Worm (Caenorhabditis elegans) whole organism, L2 larva: ENCODE results near the gene F31B9.4.
A peak's percentile ranks its signal among the peaks of the same experiment; 100 is the strongest.

ENCODE experiments used
- R02D3.7 ChIP-seq: fragments of 150-350 bp; optimal IDR thresholded peaks from 2 replicates; lab custom pipeline; 2014; ENCODE audit warnings: missing biosample characterization, missing genetic modification characterization
- Y55F3AM.14 ChIP-seq: fragments of 200-800 bp; sonication (Bioruptor generic); optimal IDR thresholded peaks from 2 replicates; lab custom pipeline; 2018; ENCODE audit warnings: mild to moderate bottlenecking, missing genetic modification characterization, missing compliant biosample characterization
- aly-2 ChIP-seq: fragments of 150-350 bp; optimal IDR thresholded peaks from 2 replicates; lab custom pipeline; 2014; ENCODE audit warnings: missing biosample characterization, missing genetic modification characterization
- ama-1 ChIP-seq: fragments of 150-350 bp; optimal IDR thresholded peaks from 2 replicates; lab custom pipeline; 2018; ENCODE audit warnings: inconsistent platforms
- blmp-1 ChIP-seq: sonication (generic microtip); optimal IDR thresholded peaks from 2 replicates; lab custom pipeline; 2017; ENCODE audit warnings: missing genetic modification characterization, mild to moderate bottlenecking, missing compliant biosample characterization, antibody characterized with exemption, moderate library complexity; ENCODE audit not compliant: insufficient read depth
- ceh-16 ChIP-seq: fragments of 150-350 bp; optimal IDR thresholded peaks from 2 replicates; lab custom pipeline; 2014; ENCODE audit warnings: missing biosample characterization, missing genetic modification characterization
- dmd-4 ChIP-seq: sonication (generic microtip); optimal IDR thresholded peaks from 2 replicates; lab custom pipeline; 2017; ENCODE audit warnings: missing biosample characterization, missing genetic modification characterization
- egl-27 ChIP-seq: sonication (generic microtip); optimal IDR thresholded peaks from 3 replicates; lab custom pipeline; 2017; ENCODE audit warnings: missing biosample characterization, missing genetic modification reagents, missing genetic modification characterization
- elt-1 ChIP-seq: fragments of 150-350 bp; optimal IDR thresholded peaks from 2 replicates; lab custom pipeline; 2014; ENCODE audit warnings: missing biosample characterization, missing genetic modification characterization
- elt-3 ChIP-seq: sonication (generic microtip); optimal IDR thresholded peaks from 2 replicates; lab custom pipeline; 2017; ENCODE audit warnings: missing biosample characterization, missing genetic modification characterization
- fos-1 ChIP-seq: fragments of 150-350 bp; optimal IDR thresholded peaks from 2 replicates; lab custom pipeline; 2014; ENCODE audit warnings: missing biosample characterization, missing genetic modification characterization
- gmeb-1 ChIP-seq: fragments of 150-350 bp; optimal IDR thresholded peaks from 2 replicates; lab custom pipeline; 2014; ENCODE audit warnings: missing biosample characterization, missing genetic modification characterization
- lin-13 ChIP-seq: fragments of 150-350 bp; optimal IDR thresholded peaks from 2 replicates; lab custom pipeline; 2014; ENCODE audit warnings: missing biosample characterization, missing genetic modification reagents, missing genetic modification characterization
- lsy-2 ChIP-seq, 2 experiments: fragments of 150-350 bp in 1 of 2; sonication (generic microtip) in 1 of 2; optimal IDR thresholded peaks; 2 replicates each; lab custom pipeline; 2014 to 2017; ENCODE audit warnings: missing biosample characterization in 2 of 2, missing genetic modification characterization in 2 of 2
- mab-5 ChIP-seq: fragments of 150-350 bp; optimal IDR thresholded peaks from 2 replicates; lab custom pipeline; 2014; ENCODE audit warnings: missing biosample characterization, missing genetic modification characterization
- mbf-1 ChIP-seq: sonication (generic microtip); optimal IDR thresholded peaks from 2 replicates; lab custom pipeline; 2017; ENCODE audit warnings: missing biosample characterization, missing genetic modification characterization
- nhr-11 ChIP-seq: fragments of 150-350 bp; optimal IDR thresholded peaks from 2 replicates; lab custom pipeline; 2014; ENCODE audit warnings: missing biosample characterization, missing genetic modification characterization
- nhr-12 ChIP-seq: fragments of 150-350 bp; optimal IDR thresholded peaks from 2 replicates; lab custom pipeline; 2014; ENCODE audit warnings: missing biosample characterization, missing genetic modification characterization
- nhr-21 ChIP-seq: fragments of 150-350 bp; optimal IDR thresholded peaks from 2 replicates; lab custom pipeline; 2014; ENCODE audit warnings: missing biosample characterization, missing genetic modification characterization
- nhr-237 ChIP-seq: fragments of 150-350 bp; optimal IDR thresholded peaks from 2 replicates; lab custom pipeline; 2014; ENCODE audit warnings: missing biosample characterization, missing genetic modification characterization
- nhr-25 ChIP-seq: fragments of 150-350 bp; sonication (generic microtip); optimal IDR thresholded peaks from 3 replicates; lab custom pipeline; 2014; ENCODE audit warnings: missing biosample characterization, missing genetic modification characterization
- nhr-6 ChIP-seq: fragments of 150-350 bp; optimal IDR thresholded peaks from 2 replicates; lab custom pipeline; 2014; ENCODE audit warnings: missing biosample characterization, missing genetic modification characterization
- sem-4 ChIP-seq: fragments of 150-350 bp; optimal IDR thresholded peaks from 2 replicates; lab custom pipeline; 2014; ENCODE audit warnings: missing biosample characterization, missing genetic modification reagents, missing genetic modification characterization
- skn-1 ChIP-seq: sonication (generic microtip); optimal IDR thresholded peaks from 2 replicates; lab custom pipeline; 2017; ENCODE audit warnings: missing biosample characterization, missing genetic modification characterization
- sma-3 ChIP-seq: sonication (generic microtip); optimal IDR thresholded peaks from 2 replicates; lab custom pipeline; 2016; ENCODE audit warnings: missing genetic modification reagents, missing genetic modification characterization, missing compliant biosample characterization
- sma-9 ChIP-seq, 2 experiments: fragments of 150-350 bp in 1 of 2; sonication (generic microtip) in 1 of 2; optimal IDR thresholded peaks; 2 replicates each; lab custom pipeline; 2014 to 2016; ENCODE audit warnings: missing genetic modification characterization in 2 of 2, mild to moderate bottlenecking in 1 of 2, missing biosample characterization in 1 of 2, missing compliant biosample characterization in 1 of 2, missing genetic modification reagents in 1 of 2, moderate library complexity in 1 of 2
- snpc-4 ChIP-seq: fragments of 150-350 bp; optimal IDR thresholded peaks from 2 replicates; lab custom pipeline; 2014; ENCODE audit warnings: missing biosample characterization, missing genetic modification characterization
- unc-39 ChIP-seq: fragments of 150-350 bp; optimal IDR thresholded peaks from 2 replicates; lab custom pipeline; 2014; ENCODE audit warnings: missing biosample characterization, missing genetic modification characterization
- unc-55 ChIP-seq: fragments of 150-350 bp; sonication (generic microtip); optimal IDR thresholded peaks from 3 replicates; lab custom pipeline; 2014; ENCODE audit warnings: missing biosample characterization, missing genetic modification reagents, missing genetic modification characterization
- unc-62 ChIP-seq: fragments of 150-350 bp; optimal IDR thresholded peaks from 2 replicates; lab custom pipeline; 2014; ENCODE audit warnings: missing biosample characterization, missing genetic modification reagents, missing genetic modification characterization
- zag-1 ChIP-seq: fragments of 150-350 bp; optimal IDR thresholded peaks from 2 replicates; lab custom pipeline; 2014; ENCODE audit warnings: missing biosample characterization, missing genetic modification characterization
- ztf-1 ChIP-seq: fragments of 200-800 bp; sonication (Bioruptor generic); conservative IDR thresholded peaks from 2 replicates; pipeline ENCODE4 v1.3.6; 2022; ENCODE audit warnings: missing genetic modification characterization, missing compliant biosample characterization
- ztf-4 ChIP-seq: fragments of 150-350 bp; optimal IDR thresholded peaks from 2 replicates; lab custom pipeline; 2014; ENCODE audit warnings: missing biosample characterization, missing genetic modification characterization

Gene F31B9.4

DNA sequence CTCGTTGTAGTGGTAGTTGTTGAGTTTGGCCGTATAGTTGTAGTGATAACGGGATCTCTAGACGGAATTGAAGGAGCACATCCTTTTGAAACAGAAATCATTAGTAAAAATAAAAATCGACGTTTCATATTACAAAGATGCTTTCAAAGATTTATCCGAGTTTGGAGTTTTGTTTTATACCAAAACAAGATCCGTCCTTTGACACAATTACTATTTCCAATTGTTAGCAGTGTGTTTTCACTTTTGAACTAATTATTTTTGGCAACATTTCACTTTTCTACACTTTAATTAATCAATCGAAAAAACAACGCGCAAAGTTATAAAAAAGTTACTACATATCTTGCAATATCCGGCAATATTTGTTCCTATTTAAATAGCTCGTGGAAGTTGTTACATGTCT is at the start of gene F31B9.4, which contains the start of gene F31B9.2:
Gene F31B9.4 (minus strand): TSS at position 101 of the 400 bp plus-strand sequence.
Gene F31B9.2 (plus strand): TSS at position 368 of the 400 bp plus-strand sequence.
- TF ChIP-seq elt-1 (tag; lab: Kevin White, UChicago) = no peak
- TF ChIP-seq, all 48 proteins: peak for 0

DNA sequence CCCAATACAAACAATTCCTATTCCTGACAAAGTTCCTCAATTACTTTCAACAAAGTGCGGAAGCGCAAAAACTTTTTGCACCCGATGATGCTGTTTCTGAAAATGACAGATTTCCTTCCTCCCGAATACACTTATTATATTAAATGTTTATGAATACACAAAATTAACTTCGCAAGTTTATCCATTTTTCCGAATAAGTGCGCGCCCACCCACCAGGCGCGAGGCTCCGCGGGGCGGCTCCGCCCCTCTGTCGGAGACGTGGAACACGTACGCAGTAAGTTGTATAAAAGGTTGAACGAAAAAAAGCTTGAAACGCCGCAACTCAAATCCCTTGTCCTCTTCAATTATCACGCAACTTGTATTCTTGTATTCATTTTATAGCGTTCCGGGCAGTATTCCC is 41.9 kb upstream of the F31B9.4 start, which contains the start of gene C09G1.5:
Gene C09G1.5 (plus strand): TSS at position 301 of the 400 bp plus-strand sequence.
- no peak for TF ChIP-seq zag-1 (tag; lab: Kevin White, UChicago)
- no peak for TF ChIP-seq egl-27
- TF ChIP-seq nhr-12 (tag; lab: Kevin White, UChicago) = no peak
- no peak for TF ChIP-seq sma-9 (GFP tag; optimal IDR thresholded peaks at IDR 0.05; lab: Kevin White, UChicago)
- no peak for TF ChIP-seq sma-9 (tag; optimal IDR thresholded peaks at IDR 0.05; lab: Kevin White, UChicago)
- TF ChIP-seq mbf-1 (tag; lab: Kevin White, UChicago) = no peak
- TF ChIP-seq nhr-11 (tag; lab: Kevin White, UChicago) = no peak
- TF ChIP-seq nhr-237 (tag; lab: Kevin White, UChicago) = no peak
- TF ChIP-seq mab-5 (tag; lab: Kevin White, UChicago) = no peak
- no peak for TF ChIP-seq gmeb-1 (tag; lab: Kevin White, UChicago)
- TF ChIP-seq blmp-1 (tag; lab: Kevin White, UChicago) = no peak
- TF ChIP-seq ama-1 = no peak
- no peak for TF ChIP-seq lin-13 (GFP tag; lab: Kevin White, UChicago)
- no peak for TF ChIP-seq ztf-1 (GFP tag; lab: Robert Waterston, UW)
- TF ChIP-seq sma-3 = no peak
- TF ChIP-seq ztf-4 (tag; lab: Kevin White, UChicago) = no peak

DNA sequence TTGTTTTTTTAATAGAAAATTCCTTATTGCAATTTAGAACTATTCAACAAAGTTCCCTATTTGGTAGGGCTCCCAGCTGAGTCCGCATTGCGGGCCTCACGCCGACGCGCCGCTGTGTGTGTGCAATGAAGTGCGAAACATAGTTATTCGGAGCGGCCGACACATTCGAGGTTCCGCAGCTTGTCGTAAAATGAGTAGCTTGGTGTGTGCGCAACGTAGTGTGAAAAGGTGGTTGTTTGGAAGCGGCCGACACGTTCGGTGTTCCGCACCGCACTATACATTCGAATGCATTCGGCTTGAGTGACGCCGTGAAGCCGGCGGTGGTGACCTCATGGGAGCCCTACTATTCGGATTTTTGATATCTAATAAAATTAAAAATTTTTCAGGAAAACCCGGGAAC is 36.7 kb upstream of the F31B9.4 start:
- TF ChIP-seq snpc-4 (tag; lab: Kevin White, UChicago) = peak; percentile 26
- TF ChIP-seq mbf-1 (tag; lab: Kevin White, UChicago) = no peak
- TF ChIP-seq nhr-12 (tag; lab: Kevin White, UChicago) = no peak
- no peak for TF ChIP-seq aly-2
- no peak for TF ChIP-seq fos-1 (tag; lab: Kevin White, UChicago)
- TF ChIP-seq sma-9 (GFP tag; optimal IDR thresholded peaks at IDR 0.05; lab: Kevin White, UChicago) = no peak
- no peak for TF ChIP-seq sma-9 (tag; optimal IDR thresholded peaks at IDR 0.05; lab: Kevin White, UChicago)

DNA sequence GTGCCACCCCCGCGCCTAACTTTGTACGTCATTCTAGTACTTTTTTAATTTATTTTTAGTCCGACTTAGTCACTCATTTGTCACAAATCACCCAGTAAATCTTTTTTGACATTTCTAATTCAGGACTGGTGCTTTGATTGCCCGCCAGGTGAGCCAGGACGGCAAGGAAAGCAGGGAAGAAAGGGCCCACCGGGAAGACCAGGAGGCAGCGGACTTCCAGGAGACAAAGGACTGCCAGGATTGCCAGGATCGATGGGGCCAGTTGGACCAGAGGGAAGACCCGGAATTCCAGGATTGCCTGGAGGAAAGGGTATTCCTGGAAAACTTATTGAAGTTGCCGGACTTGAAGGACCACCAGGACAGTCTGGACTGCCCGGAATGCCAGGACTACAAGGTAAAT is 36.2 kb upstream of the F31B9.4 start:
- TF ChIP-seq unc-39 (tag; lab: Kevin White, UChicago) = no peak
- TF ChIP-seq nhr-25 (tag; lab: Kevin White, UChicago) = no peak
- no peak for TF ChIP-seq egl-27
- no peak for TF ChIP-seq skn-1
- no peak for TF ChIP-seq fos-1 (tag; lab: Kevin White, UChicago)
- no peak for TF ChIP-seq sem-4 (tag; lab: Kevin White, UChicago)
- no peak for TF ChIP-seq dmd-4 (tag; lab: Kevin White, UChicago)
- TF ChIP-seq mab-5 (tag; lab: Kevin White, UChicago) = no peak

DNA sequence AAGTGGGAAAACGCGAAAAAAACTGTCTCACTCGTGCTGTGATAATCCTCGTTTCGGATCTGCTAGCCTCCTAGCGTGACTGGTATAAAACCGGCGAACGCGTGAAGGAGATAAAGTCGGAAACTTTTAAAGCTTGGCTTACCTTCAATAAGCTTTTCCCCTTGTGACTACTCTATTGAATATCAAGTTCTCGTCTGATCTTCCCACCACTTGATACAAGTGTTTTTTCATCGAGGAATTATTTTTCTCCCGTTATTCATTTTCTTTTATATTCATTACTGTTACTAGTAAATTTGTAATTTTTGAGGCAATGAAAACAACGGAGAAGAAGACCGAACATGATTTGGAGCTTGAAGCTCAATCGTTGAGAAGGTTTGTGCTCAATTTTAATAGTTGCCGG is 34.3 kb upstream of the F31B9.4 start, which contains the start of gene col-186:
Gene col-186 (plus strand): TSS at position 301 of the 400 bp plus-strand sequence.
- TF ChIP-seq elt-3 (tag; lab: Kevin White, UChicago) = no peak
- no peak for TF ChIP-seq skn-1
- TF ChIP-seq ceh-16 (tag; lab: Kevin White, UChicago) = no peak
- no peak for TF ChIP-seq gmeb-1 (tag; lab: Kevin White, UChicago)
- TF ChIP-seq nhr-21 (tag; lab: Kevin White, UChicago) = no peak
- no peak for TF ChIP-seq ztf-4 (tag; lab: Kevin White, UChicago)
- no peak for TF ChIP-seq lsy-2 (tag; optimal IDR thresholded peaks at IDR 0.05; lab: Kevin White, UChicago)
- no peak for TF ChIP-seq blmp-1 (tag; lab: Kevin White, UChicago)
- no peak for TF ChIP-seq unc-39 (tag; lab: Kevin White, UChicago)
- no peak for TF ChIP-seq ama-1
- TF ChIP-seq sem-4 (tag; lab: Kevin White, UChicago) = no peak
- TF ChIP-seq unc-55 (GFP tag; lab: Kevin White, UChicago) = no peak
- TF ChIP-seq unc-62 (GFP tag; lab: Kevin White, UChicago) = no peak
- no peak for TF ChIP-seq dmd-4 (tag; lab: Kevin White, UChicago)
- TF ChIP-seq R02D3.7 = no peak
- TF ChIP-seq nhr-6 (tag; lab: Kevin White, UChicago) = no peak
- no peak for TF ChIP-seq Y55F3AM.14 (GFP tag; lab: Kevin White, UChicago)
